Fruit fly (Drosophila melanogaster) whole organism, embryonic: ENCODE results near the gene CG7342.
A peak's percentile ranks its signal among the peaks of the same experiment; 100 is the strongest.

Experiments used
- B-H2 ChIP-seq: fragments of 200-800 bp; sonication (Bioruptor generic); optimal IDR thresholded peaks from 2 replicates; lab custom pipeline; 2018; ENCODE audit warnings: missing biosample characterization, mild to moderate bottlenecking, missing genetic modification characterization
- BtbVII ChIP-seq: fragments of 200-800 bp; sonication (Bioruptor generic); optimal IDR thresholded peaks from 3 replicates; lab custom pipeline; 2017; ENCODE audit warnings: missing biosample characterization, mild to moderate bottlenecking, missing genetic modification characterization
- CG10543 ChIP-seq: fragments of 200-800 bp; sonication (Bioruptor generic); optimal IDR thresholded peaks from 3 replicates; lab custom pipeline; 2017; ENCODE audit warnings: missing biosample characterization, mild to moderate bottlenecking, missing genetic modification characterization, moderate library complexity
- CG11504 ChIP-seq: fragments of 200-800 bp; sonication (Bioruptor generic); optimal IDR thresholded peaks from 3 replicates; lab custom pipeline; 2019; ENCODE audit warnings: missing biosample characterization, mild to moderate bottlenecking, missing genetic modification characterization, moderate library complexity
- CG12219 ChIP-seq: fragments of 200-800 bp; sonication (Bioruptor generic); optimal IDR thresholded peaks from 3 replicates; lab custom pipeline; 2018; ENCODE audit warnings: missing biosample characterization, mild to moderate bottlenecking, missing genetic modification characterization
- CG12659 ChIP-seq: fragments of 200-800 bp; sonication (Bioruptor generic); optimal IDR thresholded peaks from 3 replicates; lab custom pipeline; 2017; ENCODE audit warnings: mild to moderate bottlenecking, missing biosample characterization, missing genetic modification reagents, missing genetic modification characterization
- CG15514 ChIP-seq: fragments of 200-800 bp; sonication (Bioruptor generic); optimal IDR thresholded peaks from 3 replicates; lab custom pipeline; 2017; ENCODE audit warnings: missing biosample characterization, missing genetic modification characterization, mild to moderate bottlenecking, moderate library complexity, missing genetic modification reagents
- CG15601 ChIP-seq: fragments of 200-800 bp; sonication (Bioruptor generic); optimal IDR thresholded peaks from 3 replicates; lab custom pipeline; 2019; ENCODE audit warnings: missing biosample characterization, mild to moderate bottlenecking, missing genetic modification characterization, moderate library complexity
- CG17359 ChIP-seq: fragments of 200-800 bp; sonication (Bioruptor generic); optimal IDR thresholded peaks from 3 replicates; lab custom pipeline; 2018; ENCODE audit warnings: missing biosample characterization, mild to moderate bottlenecking, missing genetic modification characterization, moderate library complexity
- CG17361 ChIP-seq: fragments of 200-800 bp; sonication (Bioruptor generic); IDR thresholded peaks from 3 replicates; pipeline ENCODE4 v1.3.6; 2022; ENCODE audit warnings: missing biosample characterization, missing genetic modification characterization
- CG17568 ChIP-seq: fragments of 200-800 bp; sonication (Bioruptor generic); optimal IDR thresholded peaks from 2 replicates; lab custom pipeline; 2018; ENCODE audit warnings: missing biosample characterization, mild to moderate bottlenecking, missing genetic modification characterization, moderate library complexity
- CG18599 ChIP-seq: fragments of 200-800 bp; sonication (Bioruptor generic); optimal IDR thresholded peaks from 3 replicates; lab custom pipeline; 2017; ENCODE audit warnings: missing biosample characterization, missing genetic modification characterization, mild to moderate bottlenecking, moderate library complexity, missing genetic modification reagents
- CG2875 ChIP-seq: fragments of 200-800 bp; sonication (Bioruptor generic); optimal IDR thresholded peaks from 2 replicates; lab custom pipeline; 2017; ENCODE audit warnings: missing biosample characterization, mild to moderate bottlenecking, missing genetic modification characterization, missing genetic modification reagents
- CG2889 ChIP-seq: fragments of 200-800 bp; sonication (Bioruptor generic); IDR thresholded peaks from 3 replicates; pipeline ENCODE4 v1.3.6; 2022; ENCODE audit warnings: missing biosample characterization, missing genetic modification characterization
- CG30403 ChIP-seq: fragments of 200-800 bp; sonication (Bioruptor generic); optimal IDR thresholded peaks from 3 replicates; lab custom pipeline; 2016; ENCODE audit warnings: missing biosample characterization, missing genetic modification characterization
- CG3726 ChIP-seq: fragments of 200-800 bp; sonication (Bioruptor generic); IDR thresholded peaks from 3 replicates; pipeline ENCODE4, ENCODE4 v1.3.6; 2022; ENCODE audit warnings: missing biosample characterization, missing genetic modification characterization
- CG6254 ChIP-seq: fragments of 200-800 bp; sonication (Bioruptor generic); optimal IDR thresholded peaks from 3 replicates; lab custom pipeline; 2017; ENCODE audit warnings: mild to moderate bottlenecking, missing biosample characterization, missing genetic modification reagents, missing genetic modification characterization
- CG6813 ChIP-seq: fragments of 200-800 bp; sonication (Bioruptor generic); optimal IDR thresholded peaks from 2 replicates; lab custom pipeline; 2017; ENCODE audit warnings: missing biosample characterization, missing genetic modification characterization, mild to moderate bottlenecking, moderate library complexity, missing genetic modification reagents
- CG9797 ChIP-seq: fragments of 200-800 bp; sonication (Bioruptor generic); optimal IDR thresholded peaks from 3 replicates; lab custom pipeline; 2018; ENCODE audit warnings: missing biosample characterization, mild to moderate bottlenecking, missing genetic modification characterization
- D19A ChIP-seq: fragments of 200-800 bp; optimal IDR thresholded peaks from 3 replicates; lab custom pipeline; 2019; ENCODE audit warnings: missing biosample characterization, mild to moderate bottlenecking, missing genetic modification characterization, moderate library complexity
- Fer3 ChIP-seq: fragments of 200-800 bp; sonication (Bioruptor generic); optimal IDR thresholded peaks from 2 replicates; lab custom pipeline; 2018; ENCODE audit warnings: missing biosample characterization, mild to moderate bottlenecking, missing genetic modification characterization, moderate library complexity
- H15 ChIP-seq: fragments of 200-800 bp; sonication (Bioruptor generic); IDR thresholded peaks from 3 replicates; pipeline ENCODE4 v1.3.6; 2022; ENCODE audit warnings: missing biosample characterization, missing genetic modification characterization
- Hey ChIP-seq: fragments of 200-800 bp; sonication (Bioruptor generic); optimal IDR thresholded peaks from 3 replicates; lab custom pipeline; 2018; ENCODE audit warnings: missing biosample characterization, mild to moderate bottlenecking, missing genetic modification characterization
- Hr3 ChIP-seq: fragments of 200-800 bp; sonication (Bioruptor generic); optimal IDR thresholded peaks from 3 replicates; lab custom pipeline; 2016; ENCODE audit warnings: missing biosample characterization, missing genetic modification characterization
- Hr39 ChIP-seq: fragments of >200 bp; optimal IDR thresholded peaks from 2 replicates; lab custom pipeline; 2017
- Med ChIP-seq: fragments of 200-800 bp; sonication (Bioruptor generic); peaks from one replicate; lab custom pipeline; 2016; ENCODE audit warnings: missing biosample characterization, missing genetic modification characterization, mild to moderate bottlenecking, inconsistent platforms, moderate library complexity
- Nf-YA ChIP-seq: fragments of 200-800 bp; sonication (Bioruptor generic); IDR thresholded peaks from 2 replicates; pipeline ENCODE4 v1.3.6; 2022; ENCODE audit warnings: missing biosample characterization, missing genetic modification characterization
- Sin3A ChIP-seq: fragments of >200 bp; optimal IDR thresholded peaks from 2 replicates; lab custom pipeline; 2018
- Sox100B ChIP-seq: fragments of 200-800 bp; sonication (Bioruptor generic); optimal IDR thresholded peaks from 3 replicates; lab custom pipeline; 2018; ENCODE audit warnings: missing biosample characterization, mild to moderate bottlenecking, missing genetic modification characterization
- Usf ChIP-seq: fragments of 200-800 bp; sonication (Bioruptor generic); optimal IDR thresholded peaks from 2 replicates; lab custom pipeline; 2017; ENCODE audit warnings: missing genotype, missing biosample characterization, missing genetic modification characterization
- Xrp1 ChIP-seq: fragments of 200-800 bp; sonication (Bioruptor generic); IDR thresholded peaks from 2 replicates; pipeline ENCODE4 v1.3.6; 2022; ENCODE audit warnings: missing biosample characterization, missing genetic modification characterization
- caup ChIP-seq: fragments of 200-800 bp; sonication (Bioruptor generic); optimal IDR thresholded peaks from 3 replicates; lab custom pipeline; 2017; ENCODE audit warnings: missing biosample characterization, mild to moderate bottlenecking, missing genetic modification characterization, moderate library complexity; ENCODE audit not compliant: severe bottlenecking
- dm ChIP-seq: fragments of 200-800 bp; sonication (Bioruptor generic); optimal IDR thresholded peaks from 3 replicates; lab custom pipeline; 2016; ENCODE audit warnings: missing biosample characterization, missing genetic modification characterization
- hth ChIP-seq: fragments of >200 bp; optimal IDR thresholded peaks from 2 replicates; lab custom pipeline; 2017; ENCODE audit warnings: inconsistent platforms
- kah ChIP-seq: fragments of 200-800 bp; sonication (Bioruptor generic); optimal IDR thresholded peaks from 2 replicates; lab custom pipeline; 2018; ENCODE audit warnings: missing biosample characterization, mild to moderate bottlenecking, missing genetic modification characterization
- lmd ChIP-seq: fragments of 200-800 bp; sonication (Bioruptor generic); IDR thresholded peaks from 2 replicates; pipeline ENCODE4 v1.3.6; 2022; ENCODE audit warnings: missing biosample characterization, missing genetic modification characterization
- nau ChIP-seq: fragments of 200-800 bp; sonication (Bioruptor generic); optimal IDR thresholded peaks from 3 replicates; lab custom pipeline; 2017; ENCODE audit warnings: missing biosample characterization, mild to moderate bottlenecking, missing genetic modification characterization, missing genetic modification reagents
- nerfin-1 ChIP-seq: fragments of 200-800 bp; sonication (Bioruptor generic); optimal IDR thresholded peaks from 3 replicates; lab custom pipeline; 2019; ENCODE audit warnings: missing biosample characterization, mild to moderate bottlenecking, missing genetic modification characterization, moderate library complexity
- oc ChIP-seq: fragments of 200-800 bp; sonication (Bioruptor generic); optimal IDR thresholded peaks from 2 replicates; lab custom pipeline; 2018; ENCODE audit warnings: missing biosample characterization, mild to moderate bottlenecking, missing genetic modification characterization, moderate library complexity
- phol ChIP-seq: fragments of 200-800 bp; sonication (Bioruptor generic); optimal IDR thresholded peaks from 3 replicates; lab custom pipeline; 2018; ENCODE audit warnings: missing biosample characterization, mild to moderate bottlenecking, missing genetic modification characterization, moderate library complexity
- salm ChIP-seq: fragments of 200-800 bp; sonication (Bioruptor generic); optimal IDR thresholded peaks from 2 replicates; lab custom pipeline; 2018; ENCODE audit warnings: missing biosample characterization, mild to moderate bottlenecking, missing genetic modification characterization
- seq ChIP-seq: fragments of 200-800 bp; sonication (Bioruptor generic); IDR thresholded peaks from 2 replicates; pipeline ENCODE4 v1.3.6; 2022; ENCODE audit warnings: missing biosample characterization, missing genetic modification characterization
- sisA ChIP-seq: fragments of 200-800 bp; sonication (Bioruptor generic); IDR thresholded peaks from 2 replicates; pipeline ENCODE4 v1.3.6; 2022; ENCODE audit warnings: missing biosample characterization, missing genetic modification characterization
- tap ChIP-seq: fragments of 200-800 bp; optimal IDR thresholded peaks from 3 replicates; lab custom pipeline; 2019; ENCODE audit warnings: missing biosample characterization, mild to moderate bottlenecking, missing genetic modification characterization, moderate library complexity
- toy ChIP-seq: fragments of 200-800 bp; sonication (Bioruptor generic); IDR thresholded peaks from 2 replicates; pipeline ENCODE4 v1.3.6; 2022; ENCODE audit warnings: missing biosample characterization, missing genetic modification characterization
- twi ChIP-seq: fragments of 200-800 bp; optimal IDR thresholded peaks from 2 replicates; lab custom pipeline; 2019; ENCODE audit warnings: missing biosample characterization, mild to moderate bottlenecking, missing genetic modification characterization, moderate library complexity
- zfh2 ChIP-seq: fragments of 200-800 bp; sonication (Bioruptor generic); optimal IDR thresholded peaks from 2 replicates; lab custom pipeline; 2016; ENCODE audit warnings: missing biosample characterization, missing genetic modification characterization

The CG7342 gene

DNA sequence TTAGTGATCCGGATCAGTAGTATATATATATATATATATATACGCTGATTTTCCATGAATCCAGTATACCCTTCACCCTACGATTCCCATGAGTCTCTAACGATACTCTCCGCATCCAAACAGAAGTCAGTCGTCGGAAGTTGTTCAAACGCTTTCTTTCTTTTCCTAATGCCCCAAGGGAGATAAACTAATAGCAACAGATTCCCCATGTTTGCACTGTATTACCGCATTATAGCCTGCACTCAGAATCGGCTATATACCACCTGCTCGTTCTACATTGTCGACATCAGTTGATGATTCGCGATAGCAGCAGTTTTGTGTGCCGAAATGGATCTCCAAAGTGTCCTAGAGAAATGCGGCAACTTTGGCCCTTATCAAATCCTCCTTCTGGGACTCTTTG, 3.8 kb downstream of the CG7342 start, which contains the start of gene CG17751:
Gene CG17751, plus strand, starts transcription at position 301 of the 400 bp plus-strand sequence.
- TF ChIP-seq Nf-YA (GFP tag; lab: Robert Waterston, UW) (0 out of 2 replicates have a peak, but pooled peaks have one; percentile 14), Hey (tag; lab: Kevin White, UChicago) (no peak)

DNA sequence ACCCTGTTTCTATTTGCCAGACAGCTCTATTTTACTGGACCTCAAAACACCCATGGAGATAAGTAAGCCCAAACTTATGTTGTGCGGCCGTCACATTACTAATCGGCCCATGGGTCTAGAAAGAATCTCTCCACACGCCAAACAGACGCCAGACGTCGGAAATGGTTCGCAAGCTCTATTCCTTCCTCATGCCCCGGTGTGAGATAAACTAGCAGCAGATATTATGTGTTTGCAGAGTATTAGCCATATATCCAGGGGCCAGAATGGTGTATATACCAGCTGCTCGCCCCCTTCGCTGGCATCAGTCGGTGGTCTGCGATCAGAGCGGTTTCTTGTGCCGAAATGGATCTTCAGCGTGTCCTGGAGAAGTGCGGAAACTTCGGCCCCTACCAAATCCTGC, 6.8 kb downstream of the CG7342 start, which contains the start of gene CG17752:
Gene CG17752, plus strand, starts transcription at position 301 of the 400 bp plus-strand sequence.
- TF ChIP-seq lmd (GFP tag; lab: Robert Waterston, UW) (no peak), twi (tag; lab: Kevin White, UChicago) (no peak), phol (no peak)

DNA sequence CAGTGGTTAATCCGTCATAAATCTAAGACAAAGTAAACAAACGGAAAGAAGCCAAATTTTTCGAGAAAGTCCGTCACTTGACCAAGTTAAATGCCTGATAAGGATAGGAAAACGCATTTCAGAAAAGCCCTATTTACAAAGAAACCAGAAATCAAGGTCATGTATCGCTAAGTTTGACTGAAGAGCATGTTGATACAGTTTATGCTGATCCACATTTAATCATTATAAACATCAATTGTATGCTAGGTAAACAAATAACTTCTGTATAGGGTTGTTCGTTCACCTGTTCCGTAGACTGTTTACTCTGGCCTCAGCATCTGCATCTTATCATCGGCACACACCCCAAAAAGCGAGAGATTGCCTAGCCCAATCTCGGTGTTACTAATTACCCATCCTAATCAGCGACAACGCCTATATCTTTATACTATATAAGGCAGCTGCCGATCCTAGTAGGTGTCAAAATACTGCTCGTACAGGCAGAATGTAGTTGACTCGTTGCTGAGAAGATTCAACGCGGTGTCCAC, 9.8 kb downstream of the CG7342 start, which contains the start of gene CG16727:
Gene CG16727, plus strand, starts transcription at position 474 of the 524 bp plus-strand sequence.
- TF ChIP-seq nau (no peak), salm (peak; percentile 6), CG6254 (GFP tag; lab: Kevin White, UChicago) (no peak), kah (GFP tag; lab: Kevin White, UChicago) (no peak), nerfin-1 (tag; lab: Kevin White, UChicago) (no peak), CG2889 (no peak), dm (GFP tag; lab: Kevin White, UChicago) (no peak), CG30403 (GFP tag; lab: Kevin White, UChicago) (no peak), CG18599 (GFP tag; lab: Kevin White, UChicago) (peak; percentile 52), CG17568 (GFP tag; lab: Kevin White, UChicago) (peak; percentile 31), sisA (GFP tag; lab: Robert Waterston, UW) (no peak), seq (GFP tag; lab: Robert Waterston, UW) (0 out of 2 replicates have a peak, but pooled peaks have one; percentile 10), Fer3 (tag; lab: Kevin White, UChicago) (no peak), tap (tag; lab: Kevin White, UChicago) (peak; percentile 2), CG6813 (peak; percentile 31), BtbVII (GFP tag; lab: Kevin White, UChicago) (peak; percentile 30), toy (GFP tag; lab: Robert Waterston, UW) (no peak), CG17359 (tag; lab: Kevin White, UChicago) (peak; percentile 36), CG15514 (GFP tag; lab: Kevin White, UChicago) (peak; percentile 49), D19A (no peak), Med (peak; percentile 47), Usf (GFP tag; lab: Kevin White, UChicago) (no peak), CG15601 (tag; lab: Kevin White, UChicago) (no peak), caup (GFP tag; lab: Kevin White, UChicago) (no peak), CG2875 (GFP tag; lab: Kevin White, UChicago) (peak; percentile 18), CG12659 (GFP tag; lab: Kevin White, UChicago) (no peak), CG11504 (tag; lab: Kevin White, UChicago) (no peak), Sox100B (GFP tag; lab: Kevin White, UChicago) (peak; percentile 39), H15 (GFP tag; lab: Robert Waterston, UW) (no peak), Hr39 (lab: Kevin White, UChicago) (no peak), CG17361 (GFP tag; lab: Robert Waterston, UW) (no peak), CG10543 (GFP tag; lab: Kevin White, UChicago) (peak; percentile 54), hth (lab: Kevin White, UChicago) (no peak), twi (tag; lab: Kevin White, UChicago) (no peak), CG3726 (GFP tag; lab: Robert Waterston, UW) (0 out of 3 replicates have a peak, but pooled peaks have one; percentile 20), Sin3A (lab: Kevin White, UChicago) (no peak), Hr3 (no peak), Xrp1 (no peak), B-H2 (GFP tag; lab: Kevin White, UChicago) (no peak), oc (tag; lab: Kevin White, UChicago) (no peak), zfh2 (no peak), CG9797 (GFP tag; lab: Kevin White, UChicago) (no peak), CG12219 (peak; percentile 16)
